Fruit fly (Drosophila melanogaster) whole organism, embryonic: Measurements from ENCODE around the gene Naam.

Experiments used
- Antp ChIP-seq: fragments of 200-800 bp; sonication (Bioruptor generic); optimal IDR thresholded peaks from 3 replicates; lab custom pipeline; 2016; ENCODE audit warnings: missing biosample characterization, missing genetic modification characterization
- BEAF-32 ChIP-seq: fragments of 200-800 bp; sonication (Bioruptor generic); optimal IDR thresholded peaks from 3 replicates; lab custom pipeline; 2017; ENCODE audit warnings: missing biosample characterization, missing genetic modification characterization, mild to moderate bottlenecking, moderate library complexity, missing genetic modification reagents
- Bgb ChIP-seq: fragments of 200-800 bp; sonication (Bioruptor generic); IDR thresholded peaks from 2 replicates; pipeline ENCODE4 v1.3.6; 2022; ENCODE audit warnings: missing biosample characterization, missing genetic modification characterization; ENCODE audit not compliant: partially characterized antibody
- CG11560 ChIP-seq: fragments of 200-800 bp; sonication (Bioruptor generic); IDR thresholded peaks from 3 replicates; pipeline ENCODE4 v1.3.6; 2022; ENCODE audit warnings: missing biosample characterization, missing genetic modification characterization
- CG12236 ChIP-seq: fragments of 200-800 bp; sonication (Bioruptor generic); optimal IDR thresholded peaks from 2 replicates; lab custom pipeline; 2016; ENCODE audit warnings: missing biosample characterization, missing genetic modification characterization
- CG12942 ChIP-seq: fragments of 200-800 bp; sonication (Bioruptor generic); optimal IDR thresholded peaks from 3 replicates; lab custom pipeline; 2016; ENCODE audit warnings: missing biosample characterization, missing genetic modification characterization
- CG13424 ChIP-seq: fragments of 200-800 bp; sonication (Bioruptor generic); optimal IDR thresholded peaks from 2 replicates; lab custom pipeline; 2019; ENCODE audit warnings: missing biosample characterization, mild to moderate bottlenecking, missing genetic modification characterization, moderate library complexity
- CG17361 ChIP-seq: fragments of 200-800 bp; sonication (Bioruptor generic); IDR thresholded peaks from 3 replicates; pipeline ENCODE4 v1.3.6; 2022; ENCODE audit warnings: missing biosample characterization, missing genetic modification characterization
- CG17612 ChIP-seq: fragments of 200-800 bp; sonication (Bioruptor generic); IDR thresholded peaks from 2 replicates; pipeline ENCODE4 v1.3.6; 2022; ENCODE audit warnings: missing biosample characterization, missing genetic modification characterization
- CG18262 ChIP-seq: fragments of 200-800 bp; optimal IDR thresholded peaks from 3 replicates; lab custom pipeline; 2019; ENCODE audit warnings: missing biosample characterization, mild to moderate bottlenecking, missing genetic modification characterization, moderate library complexity
- CG1832 ChIP-seq: fragments of 200-800 bp; sonication (Bioruptor generic); optimal IDR thresholded peaks from 2 replicates; lab custom pipeline; 2017; ENCODE audit warnings: missing biosample characterization, mild to moderate bottlenecking, missing genetic modification characterization, inconsistent platforms
- CG18599 ChIP-seq: fragments of 200-800 bp; sonication (Bioruptor generic); optimal IDR thresholded peaks from 3 replicates; lab custom pipeline; 2017; ENCODE audit warnings: missing biosample characterization, missing genetic modification characterization, mild to moderate bottlenecking, moderate library complexity, missing genetic modification reagents
- CG43689 ChIP-seq: fragments of 200-800 bp; sonication (Bioruptor generic); IDR thresholded peaks from 2 replicates; pipeline ENCODE4 v1.3.6; 2022; ENCODE audit warnings: missing biosample characterization, missing genetic modification characterization
- CG6765 ChIP-seq: fragments of 200-800 bp; sonication (Bioruptor generic); optimal IDR thresholded peaks from 3 replicates; lab custom pipeline; 2017; ENCODE audit warnings: missing biosample characterization, mild to moderate bottlenecking, missing genetic modification characterization
- CG6813 ChIP-seq: fragments of 200-800 bp; sonication (Bioruptor generic); optimal IDR thresholded peaks from 2 replicates; lab custom pipeline; 2017; ENCODE audit warnings: missing biosample characterization, missing genetic modification characterization, mild to moderate bottlenecking, moderate library complexity, missing genetic modification reagents
- CG7271 ChIP-seq: fragments of 200-800 bp; sonication (Bioruptor generic); optimal IDR thresholded peaks from 2 replicates; lab custom pipeline; 2018; ENCODE audit warnings: missing biosample characterization, mild to moderate bottlenecking, missing genetic modification characterization, moderate library complexity
- CG7357 ChIP-seq: fragments of 200-800 bp; sonication (Bioruptor generic); IDR thresholded peaks from 3 replicates; pipeline ENCODE4 v1.3.6; 2022; ENCODE audit warnings: missing biosample characterization, missing genetic modification characterization
- CG8765 ChIP-seq: fragments of 200-800 bp; sonication (Bioruptor generic); IDR thresholded peaks from 2 replicates; pipeline ENCODE4 v1.3.6; 2022; ENCODE audit warnings: missing biosample characterization, missing genetic modification characterization
- CG9437 ChIP-seq: fragments of 200-800 bp; sonication (Bioruptor generic); optimal IDR thresholded peaks from 2 replicates; lab custom pipeline; 2018; ENCODE audit warnings: missing biosample characterization, mild to moderate bottlenecking, missing genetic modification characterization
- CG9876 ChIP-seq: fragments of 200-800 bp; sonication (Bioruptor generic); optimal IDR thresholded peaks from 2 replicates; lab custom pipeline; 2016; ENCODE audit warnings: missing biosample characterization, missing genetic modification characterization
- CoRest ChIP-seq: fragments of 200-800 bp; sonication (Bioruptor generic); optimal IDR thresholded peaks from 3 replicates; lab custom pipeline; 2018; ENCODE audit warnings: missing biosample characterization, mild to moderate bottlenecking, missing genetic modification characterization, moderate library complexity
- D19B ChIP-seq: fragments of 200-800 bp; sonication (Bioruptor generic); optimal IDR thresholded peaks from 2 replicates; lab custom pipeline; 2017; ENCODE audit warnings: missing biosample characterization, mild to moderate bottlenecking, missing genetic modification characterization
- Deaf1 ChIP-seq: fragments of 200-800 bp; optimal IDR thresholded peaks from 3 replicates; lab custom pipeline; 2019; ENCODE audit warnings: missing biosample characterization, mild to moderate bottlenecking, missing genetic modification characterization, moderate library complexity
- Dip2 ChIP-seq: fragments of 200-800 bp; sonication (Bioruptor generic); IDR thresholded peaks from 2 replicates; pipeline ENCODE4 v1.3.6; 2022; ENCODE audit warnings: missing biosample characterization, missing genetic modification characterization
- Doc2 ChIP-seq: fragments of 200-800 bp; sonication (Bioruptor generic); IDR thresholded peaks from 2 replicates; pipeline ENCODE4 v1.3.6; 2022; ENCODE audit warnings: missing biosample characterization, missing genetic modification characterization
- Doc3 ChIP-seq: fragments of 200-800 bp; sonication (Bioruptor generic); IDR thresholded peaks from 3 replicates; pipeline ENCODE4 v1.3.6; 2022; ENCODE audit warnings: missing biosample characterization, missing genetic modification characterization; ENCODE audit not compliant: partially characterized antibody
- E2f2 ChIP-seq: fragments of 200-800 bp; sonication (Bioruptor generic); IDR thresholded peaks from 2 replicates; pipeline ENCODE4 v1.3.6; 2022; ENCODE audit warnings: missing biosample characterization, missing genetic modification characterization
- Fer3 ChIP-seq: fragments of 200-800 bp; sonication (Bioruptor generic); optimal IDR thresholded peaks from 2 replicates; lab custom pipeline; 2018; ENCODE audit warnings: missing biosample characterization, mild to moderate bottlenecking, missing genetic modification characterization, moderate library complexity
- HLH3B ChIP-seq: fragments of 200-800 bp; sonication (Bioruptor generic); IDR thresholded peaks from 2 replicates; pipeline ENCODE4 v1.3.6; 2022; ENCODE audit warnings: missing biosample characterization, missing genetic modification characterization
- Mad ChIP-seq: fragments of 200-800 bp; sonication (Bioruptor generic); optimal IDR thresholded peaks from 2 replicates; lab custom pipeline; 2016; ENCODE audit warnings: missing biosample characterization, missing genetic modification characterization
- Nf-YB ChIP-seq: fragments of 200-800 bp; sonication (Bioruptor generic); optimal IDR thresholded peaks from 3 replicates; lab custom pipeline; 2019; ENCODE audit warnings: missing biosample characterization, mild to moderate bottlenecking, missing genetic modification characterization, moderate library complexity
- Ravus ChIP-seq: fragments of 200-800 bp; sonication (Bioruptor generic); IDR thresholded peaks from 2 replicates; pipeline ENCODE4 v1.3.6; 2022; ENCODE audit warnings: missing biosample characterization, missing genetic modification characterization
- Xrp1 ChIP-seq: fragments of 200-800 bp; sonication (Bioruptor generic); IDR thresholded peaks from 2 replicates; pipeline ENCODE4 v1.3.6; 2022; ENCODE audit warnings: missing biosample characterization, missing genetic modification characterization
- ato ChIP-seq: fragments of 200-800 bp; sonication (Bioruptor generic); IDR thresholded peaks from 2 replicates; pipeline ENCODE4 v1.3.6; 2022; ENCODE audit warnings: missing biosample characterization, missing genetic modification characterization; ENCODE audit not compliant: partially characterized antibody
- ci ChIP-seq: fragments of 200-800 bp; sonication (Bioruptor generic); IDR thresholded peaks from 3 replicates; pipeline ENCODE4 v1.3.6; 2022; ENCODE audit warnings: missing biosample characterization, missing genetic modification characterization
- dpn ChIP-seq, 2 experiments: fragments of 200-800 bp; sonication (Bioruptor generic); optimal IDR thresholded peaks; 3 replicates each; lab custom pipeline; 2016; ENCODE audit warnings: missing biosample characterization in 2 of 2, missing genetic modification characterization in 2 of 2
- emc ChIP-seq: fragments of 200-800 bp; sonication (Bioruptor generic); optimal IDR thresholded peaks from 2 replicates; lab custom pipeline; 2016; ENCODE audit warnings: missing biosample characterization, missing genetic modification characterization
- eve ChIP-seq, 2 experiments: fragments of >200 bp; optimal IDR thresholded peaks; 2 replicates each; lab custom pipeline; 2017; ENCODE audit warnings: missing biosample characterization in 2 of 2, missing genetic modification characterization in 2 of 2
- gem ChIP-seq: fragments of 200-800 bp; sonication (Bioruptor generic); optimal IDR thresholded peaks from 2 replicates; lab custom pipeline; 2019; ENCODE audit warnings: missing biosample characterization, mild to moderate bottlenecking, missing genetic modification characterization, moderate library complexity
- hb ChIP-seq: fragments of 200-800 bp; sonication (Bioruptor generic); IDR thresholded peaks from 3 replicates; pipeline ENCODE4 v1.3.6; 2022; ENCODE audit warnings: missing biosample characterization, missing genetic modification characterization; ENCODE audit not compliant: partially characterized antibody
- inv ChIP-seq: fragments of 200-800 bp; sonication (Bioruptor generic); IDR thresholded peaks from 2 replicates; pipeline ENCODE4 v1.3.6; 2022; ENCODE audit warnings: missing biosample characterization, missing genetic modification characterization; ENCODE audit not compliant: partially characterized antibody
- lmd ChIP-seq: fragments of 200-800 bp; sonication (Bioruptor generic); IDR thresholded peaks from 2 replicates; pipeline ENCODE4 v1.3.6; 2022; ENCODE audit warnings: missing biosample characterization, missing genetic modification characterization
- mld ChIP-seq: fragments of 200-800 bp; sonication (Bioruptor generic); IDR thresholded peaks from 3 replicates; pipeline ENCODE4 v1.3.6; 2022; ENCODE audit warnings: missing biosample characterization, missing genetic modification characterization; ENCODE audit not compliant: partially characterized antibody
- schlank ChIP-seq: fragments of 200-800 bp; sonication (Bioruptor generic); optimal IDR thresholded peaks from 2 replicates; lab custom pipeline; 2018; ENCODE audit warnings: missing biosample characterization, mild to moderate bottlenecking, missing genetic modification characterization
- sens ChIP-seq: fragments of 200-800 bp; sonication (Bioruptor generic); peaks from one replicate; lab custom pipeline; 2016; ENCODE audit warnings: missing biosample characterization, missing genetic modification characterization
- sima ChIP-seq: fragments of 200-800 bp; sonication (Bioruptor generic); optimal IDR thresholded peaks from 2 replicates; lab custom pipeline; 2016; ENCODE audit warnings: missing biosample characterization, missing genetic modification characterization
- slou ChIP-seq: fragments of 200-800 bp; sonication (Bioruptor generic); optimal IDR thresholded peaks from 3 replicates; lab custom pipeline; 2016; ENCODE audit warnings: missing biosample characterization, missing genetic modification characterization
- stwl ChIP-seq: fragments of 200-800 bp; sonication (Bioruptor generic); optimal IDR thresholded peaks from 3 replicates; lab custom pipeline; 2018; ENCODE audit warnings: missing biosample characterization, mild to moderate bottlenecking, missing genetic modification characterization, moderate library complexity
- tna ChIP-seq: fragments of 200-800 bp; sonication (Bioruptor generic); IDR thresholded peaks from 2 replicates; pipeline ENCODE4 v1.3.6; 2022; ENCODE audit warnings: missing biosample characterization, missing genetic modification characterization; ENCODE audit not compliant: partially characterized antibody

Gene Naam

dm6 chr3R:19641498-19642065 is 29.7 kb upstream of the Naam start (continued):
- peak; percentile 53 for TF ChIP-seq CG12942 (GFP tag; lab: Kevin White, UChicago)
- TF ChIP-seq Ravus (GFP tag; lab: Robert Waterston, UW) = peak; percentile 61
- TF ChIP-seq CG12236 = peak; percentile 17
- TF ChIP-seq schlank (tag; lab: Kevin White, UChicago) = peak; percentile 71
- TF ChIP-seq CG6813 (GFP tag; lab: Kevin White, UChicago) = peak; percentile 85
- peak; percentile 87 for TF ChIP-seq CG18262 (tag; lab: Kevin White, UChicago)
- TF ChIP-seq HLH3B (GFP tag; lab: Robert Waterston, UW) = peak; percentile 90
- no peak for TF ChIP-seq slou (GFP tag; lab: Kevin White, UChicago)
- TF ChIP-seq ci (GFP tag; lab: Robert Waterston, UW) = peak; percentile 93
- TF ChIP-seq CG11560 (tag; lab: Robert Waterston, UW) = peak; percentile 44; the same call in 1 of the 3 replicates
- TF ChIP-seq CG6765 (GFP tag; lab: Kevin White, UChicago) = peak; percentile 85
- no peak for TF ChIP-seq Doc3 (GFP tag; lab: Robert Waterston, UW)
- peak; percentile 64 for TF ChIP-seq CG7271 (tag; lab: Kevin White, UChicago)
- no peak for TF ChIP-seq emc (GFP tag; lab: Kevin White, UChicago)
- TF ChIP-seq Doc2 (GFP tag; lab: Robert Waterston, UW) = peak; percentile 59; the same call in 1 of the 2 replicates
- TF ChIP-seq sens = peak; percentile 96
- peak; percentile 91 for TF ChIP-seq Xrp1 (GFP tag; lab: Robert Waterston, UW)
- no peak for TF ChIP-seq ato (GFP tag; lab: Robert Waterston, UW)
- no peak for TF ChIP-seq eve (GFP tag; optimal IDR thresholded peaks at IDR 0.05; lab: Kevin White, UChicago)
- TF ChIP-seq CG7357 (GFP tag; lab: Robert Waterston, UW) = peak; percentile 64
- TF ChIP-seq CG9437 (GFP tag; lab: Kevin White, UChicago) = peak; percentile 68
- peak; percentile 93 for TF ChIP-seq CG13424 (tag; lab: Kevin White, UChicago)
- peak; percentile 34 for TF ChIP-seq Mad (GFP tag; lab: Kevin White, UChicago)
- peak; percentile 89 for TF ChIP-seq CoRest (tag; lab: Kevin White, UChicago)
- TF ChIP-seq gem = peak; percentile 92
- peak; percentile 76 for TF ChIP-seq Nf-YB (GFP tag; lab: Kevin White, UChicago)
- TF ChIP-seq dpn (GFP tag; optimal IDR thresholded peaks at IDR 0.05; lab: Kevin White, UChicago) = peak; percentile 59 to 75
- TF ChIP-seq CG43689 (GFP tag; lab: Robert Waterston, UW) = peak; percentile 84
- peak; percentile 77; the same call in 2 of the 3 replicates for TF ChIP-seq CG17361 (GFP tag; lab: Robert Waterston, UW)
- TF ChIP-seq tna (GFP tag; lab: Robert Waterston, UW) = no peak
- TF ChIP-seq Antp (GFP tag; lab: Kevin White, UChicago) = peak; percentile 30
- no peak for TF ChIP-seq inv (GFP tag; lab: Robert Waterston, UW)
- TF ChIP-seq E2f2 (GFP tag; lab: Robert Waterston, UW) = peak; percentile 65; the same call in 1 of the 2 replicates
- TF ChIP-seq CG18599 (GFP tag; lab: Kevin White, UChicago) = peak; percentile 89
- TF ChIP-seq D19B (GFP tag; lab: Kevin White, UChicago) = peak; percentile 62
- no peak for TF ChIP-seq Bgb
- peak; percentile 15 for TF ChIP-seq stwl (tag; lab: Kevin White, UChicago)
- TF ChIP-seq mld (GFP tag; lab: Robert Waterston, UW) = no peak
- peak; percentile 82 for TF ChIP-seq lmd (GFP tag; lab: Robert Waterston, UW)
- no peak for TF ChIP-seq hb (GFP tag; lab: Robert Waterston, UW)
- peak; percentile 85 for TF ChIP-seq CG17612 (GFP tag; lab: Robert Waterston, UW)
- TF ChIP-seq CG9876 (GFP tag; lab: Kevin White, UChicago) = no peak
- TF ChIP-seq CG8765 = peak; percentile 57; the same call in 1 of the 2 replicates
- TF ChIP-seq Deaf1 (tag; lab: Kevin White, UChicago) = peak; percentile 71
- TF ChIP-seq Fer3 = peak; percentile 95
- TF ChIP-seq Dip2 (GFP tag; lab: Robert Waterston, UW) = no peak
- no peak for TF ChIP-seq BEAF-32
- TF ChIP-seq CG1832 (GFP tag; lab: Kevin White, UChicago) = no peak
- peak; percentile 50 for TF ChIP-seq sima (GFP tag; lab: Kevin White, UChicago)
